Fruit fly (Drosophila melanogaster) whole organism, embryonic: Measurements from ENCODE around the gene Lst8.
A peak's percentile ranks its signal among the peaks of the same experiment; 100 is the strongest.

Experiments used
- Abd-B ChIP-seq: fragments of 200-800 bp; sonication (Bioruptor generic); optimal IDR thresholded peaks from 2 replicates; lab custom pipeline; 2018; ENCODE audit warnings: missing biosample characterization, mild to moderate bottlenecking, missing genetic modification characterization, moderate library complexity
- CG11504 ChIP-seq: fragments of 200-800 bp; sonication (Bioruptor generic); optimal IDR thresholded peaks from 3 replicates; lab custom pipeline; 2019; ENCODE audit warnings: missing biosample characterization, mild to moderate bottlenecking, missing genetic modification characterization, moderate library complexity
- CG12744 ChIP-seq: fragments of 200-800 bp; sonication (Bioruptor generic); optimal IDR thresholded peaks from 2 replicates; lab custom pipeline; 2016; ENCODE audit warnings: missing biosample characterization, missing genetic modification characterization
- CG14441 ChIP-seq: fragments of 200-800 bp; sonication (Bioruptor generic); IDR thresholded peaks from 2 replicates; pipeline ENCODE4 v1.3.6; 2022; ENCODE audit warnings: missing biosample characterization, missing genetic modification characterization
- CG15011 ChIP-seq: fragments of 200-800 bp; sonication (Bioruptor generic); optimal IDR thresholded peaks from 3 replicates; lab custom pipeline; 2018; ENCODE audit warnings: missing biosample characterization, mild to moderate bottlenecking, missing genetic modification characterization
- CG17361 ChIP-seq: fragments of 200-800 bp; sonication (Bioruptor generic); IDR thresholded peaks from 3 replicates; pipeline ENCODE4 v1.3.6; 2022; ENCODE audit warnings: missing biosample characterization, missing genetic modification characterization
- CG17612 ChIP-seq: fragments of 200-800 bp; sonication (Bioruptor generic); IDR thresholded peaks from 2 replicates; pipeline ENCODE4 v1.3.6; 2022; ENCODE audit warnings: missing biosample characterization, missing genetic modification characterization
- CG2712 ChIP-seq: fragments of 200-800 bp; optimal IDR thresholded peaks from 3 replicates; lab custom pipeline; 2019; ENCODE audit warnings: missing biosample characterization, mild to moderate bottlenecking, missing genetic modification characterization, moderate library complexity
- CG2875 ChIP-seq: fragments of 200-800 bp; sonication (Bioruptor generic); optimal IDR thresholded peaks from 2 replicates; lab custom pipeline; 2017; ENCODE audit warnings: missing biosample characterization, mild to moderate bottlenecking, missing genetic modification characterization, missing genetic modification reagents
- CG30403 ChIP-seq: fragments of 200-800 bp; sonication (Bioruptor generic); optimal IDR thresholded peaks from 3 replicates; lab custom pipeline; 2016; ENCODE audit warnings: missing biosample characterization, missing genetic modification characterization
- CG31441 ChIP-seq: fragments of 200-800 bp; sonication (Bioruptor generic); IDR thresholded peaks from 2 replicates; pipeline ENCODE4 v1.3.6; 2022; ENCODE audit warnings: missing biosample characterization, missing genetic modification characterization
- CG32767 ChIP-seq: fragments of 200-800 bp; sonication (Bioruptor generic); IDR thresholded peaks from 2 replicates; pipeline ENCODE4 v1.3.6; 2022; ENCODE audit warnings: missing biosample characterization, missing genetic modification characterization
- CG3407 ChIP-seq: fragments of 200-800 bp; sonication (Bioruptor generic); optimal IDR thresholded peaks from 2 replicates; lab custom pipeline; 2018; ENCODE audit warnings: missing biosample characterization, mild to moderate bottlenecking, missing genetic modification characterization
- CG3726 ChIP-seq: fragments of 200-800 bp; sonication (Bioruptor generic); IDR thresholded peaks from 3 replicates; pipeline ENCODE4, ENCODE4 v1.3.6; 2022; ENCODE audit warnings: missing biosample characterization, missing genetic modification characterization
- CG6854 ChIP-seq: fragments of 200-800 bp; sonication (Bioruptor generic); optimal IDR thresholded peaks from 3 replicates; lab custom pipeline; 2017; ENCODE audit warnings: missing biosample characterization, mild to moderate bottlenecking, missing genetic modification characterization
- CG8765 ChIP-seq: fragments of 200-800 bp; sonication (Bioruptor generic); IDR thresholded peaks from 2 replicates; pipeline ENCODE4 v1.3.6; 2022; ENCODE audit warnings: missing biosample characterization, missing genetic modification characterization
- CG9876 ChIP-seq: fragments of 200-800 bp; sonication (Bioruptor generic); optimal IDR thresholded peaks from 2 replicates; lab custom pipeline; 2016; ENCODE audit warnings: missing biosample characterization, missing genetic modification characterization
- CoRest ChIP-seq: fragments of 200-800 bp; sonication (Bioruptor generic); optimal IDR thresholded peaks from 3 replicates; lab custom pipeline; 2018; ENCODE audit warnings: missing biosample characterization, mild to moderate bottlenecking, missing genetic modification characterization, moderate library complexity
- D19B ChIP-seq: fragments of 200-800 bp; sonication (Bioruptor generic); optimal IDR thresholded peaks from 2 replicates; lab custom pipeline; 2017; ENCODE audit warnings: missing biosample characterization, mild to moderate bottlenecking, missing genetic modification characterization
- Gug ChIP-seq: fragments of 200-800 bp; sonication (Bioruptor generic); IDR thresholded peaks from 4 replicates; pipeline ENCODE4 v1.3.6; 2022; ENCODE audit warnings: missing biosample characterization, missing genetic modification characterization
- Max ChIP-seq: fragments of 200-800 bp; sonication (Bioruptor generic); optimal IDR thresholded peaks from 2 replicates; lab custom pipeline; 2016; ENCODE audit warnings: missing biosample characterization, mild to moderate bottlenecking, missing genetic modification characterization
- NFAT ChIP-seq: fragments of 200-800 bp; sonication (Bioruptor generic); IDR thresholded peaks from 2 replicates; pipeline ENCODE4 v1.3.6; 2022; ENCODE audit warnings: missing biosample characterization, missing genetic modification characterization
- NfI ChIP-seq: fragments of 200-800 bp; sonication (Bioruptor generic); optimal IDR thresholded peaks from 3 replicates; lab custom pipeline; 2018; ENCODE audit warnings: missing biosample characterization, mild to moderate bottlenecking, missing genetic modification characterization, moderate library complexity
- Spps ChIP-seq: fragments of 200-800 bp; sonication (Bioruptor generic); optimal IDR thresholded peaks from 2 replicates; lab custom pipeline; 2018; ENCODE audit warnings: missing biosample characterization, mild to moderate bottlenecking, missing genetic modification characterization
- Xrp1 ChIP-seq: fragments of 200-800 bp; sonication (Bioruptor generic); IDR thresholded peaks from 2 replicates; pipeline ENCODE4 v1.3.6; 2022; ENCODE audit warnings: missing biosample characterization, missing genetic modification characterization
- amos ChIP-seq: fragments of 200-800 bp; sonication (Bioruptor generic); IDR thresholded peaks from 2 replicates; pipeline ENCODE4 v1.3.6; 2022; ENCODE audit warnings: missing biosample characterization, missing genetic modification characterization; ENCODE audit not compliant: partially characterized antibody
- az2 ChIP-seq: fragments of 200-800 bp; sonication (Bioruptor generic); optimal IDR thresholded peaks from 3 replicates; lab custom pipeline; 2016; ENCODE audit warnings: missing biosample characterization, missing genetic modification characterization
- bcd ChIP-seq: fragments of 200-800 bp; sonication (Bioruptor generic); optimal IDR thresholded peaks from 2 replicates; lab custom pipeline; 2017; ENCODE audit warnings: missing biosample characterization, mild to moderate bottlenecking, missing genetic modification characterization
- cad ChIP-seq: fragments of >200 bp; optimal IDR thresholded peaks from 2 replicates; lab custom pipeline; 2017; ENCODE audit warnings: missing biosample characterization, missing genetic modification characterization
- cg ChIP-seq: fragments of 200-800 bp; sonication (Bioruptor generic); optimal IDR thresholded peaks from 3 replicates; lab custom pipeline; 2019; ENCODE audit warnings: missing biosample characterization, mild to moderate bottlenecking, missing genetic modification characterization, moderate library complexity
- chn ChIP-seq: fragments of 200-800 bp; sonication (Bioruptor generic); optimal IDR thresholded peaks from 2 replicates; lab custom pipeline; 2016; ENCODE audit warnings: missing biosample characterization, missing genetic modification characterization
- ci ChIP-seq: fragments of 200-800 bp; sonication (Bioruptor generic); IDR thresholded peaks from 3 replicates; pipeline ENCODE4 v1.3.6; 2022; ENCODE audit warnings: missing biosample characterization, missing genetic modification characterization
- croc ChIP-seq: fragments of 200-800 bp; sonication (Bioruptor generic); conservative IDR thresholded peaks from 3 replicates; pipeline ENCODE4 v1.3.6; 2022; ENCODE audit warnings: missing biosample characterization, missing genetic modification characterization
- crol ChIP-seq: fragments of 200-800 bp; sonication (Bioruptor generic); IDR thresholded peaks from 2 replicates; pipeline ENCODE4 v1.3.6; 2022; ENCODE audit warnings: missing biosample characterization, missing genetic modification characterization
- ewg ChIP-seq: fragments of 200-800 bp; sonication (Bioruptor generic); optimal IDR thresholded peaks from 3 replicates; lab custom pipeline; 2017; ENCODE audit warnings: mild to moderate bottlenecking, missing biosample characterization, missing genetic modification reagents, missing genetic modification characterization
- hth ChIP-seq: fragments of >200 bp; optimal IDR thresholded peaks from 2 replicates; lab custom pipeline; 2017; ENCODE audit warnings: inconsistent platforms
- inv ChIP-seq: fragments of 200-800 bp; sonication (Bioruptor generic); IDR thresholded peaks from 2 replicates; pipeline ENCODE4 v1.3.6; 2022; ENCODE audit warnings: missing biosample characterization, missing genetic modification characterization; ENCODE audit not compliant: partially characterized antibody
- nom ChIP-seq: fragments of 200-800 bp; sonication (Bioruptor generic); optimal IDR thresholded peaks from 2 replicates; lab custom pipeline; 2017; ENCODE audit warnings: missing biosample characterization, missing genetic modification characterization, mild to moderate bottlenecking, moderate library complexity, missing genetic modification reagents
- p53 ChIP-seq: fragments of 200-800 bp; sonication (Bioruptor generic); optimal IDR thresholded peaks from 2 replicates; lab custom pipeline; 2016; ENCODE audit warnings: missing biosample characterization, missing genetic modification characterization
- pfk ChIP-seq: fragments of 200-800 bp; sonication (Bioruptor generic); optimal IDR thresholded peaks from 2 replicates; lab custom pipeline; 2018; ENCODE audit warnings: missing biosample characterization, mild to moderate bottlenecking, missing genetic modification characterization, moderate library complexity
- stc ChIP-seq: fragments of 200-800 bp; sonication (Bioruptor generic); IDR thresholded peaks from 2 replicates; pipeline ENCODE4 v1.3.6; 2022; ENCODE audit warnings: missing biosample characterization, missing genetic modification characterization
- tx ChIP-seq: fragments of 200-800 bp; sonication (Bioruptor generic); optimal IDR thresholded peaks from 2 replicates; lab custom pipeline; 2016; ENCODE audit warnings: missing biosample characterization, missing genetic modification characterization
- unc-4 ChIP-seq: fragments of 200-800 bp; sonication (Bioruptor generic); IDR thresholded peaks from 2 replicates; pipeline ENCODE4 v1.3.6; 2022; ENCODE audit warnings: missing biosample characterization, missing genetic modification characterization; ENCODE audit not compliant: partially characterized antibody
- unpg ChIP-seq: fragments of 200-800 bp; sonication (Bioruptor generic); optimal IDR thresholded peaks from 3 replicates; lab custom pipeline; 2018; ENCODE audit warnings: missing biosample characterization, mild to moderate bottlenecking, missing genetic modification characterization, moderate library complexity

Lst8 gene

dm6 chrX:9646022-9646421, 40.3 kb upstream of the Lst8 start (continued):
- TF ChIP-seq ewg (GFP tag; lab: Kevin White, UChicago) (peak; percentile 91), amos (no peak), Max (GFP tag; lab: Kevin White, UChicago) (peak; percentile 94), CG2712 (tag; lab: Kevin White, UChicago) (peak; percentile 97), az2 (GFP tag; lab: Kevin White, UChicago) (peak; percentile 98), CG30403 (GFP tag; lab: Kevin White, UChicago) (peak; percentile 97), nom (GFP tag; lab: Kevin White, UChicago) (peak; percentile 97), CG17612 (GFP tag; lab: Robert Waterston, UW) (peak; percentile 92), CG3407 (GFP tag; lab: Kevin White, UChicago) (peak; percentile 94), p53 (peak; percentile 85), cad (GFP tag; lab: Kevin White, UChicago) (no peak), hth (no peak), CG31441 (GFP tag; lab: Robert Waterston, UW) (peak; percentile 96), cg (no peak), unc-4 (GFP tag; lab: Robert Waterston, UW) (no peak), CG32767 (peak; percentile 96), CG11504 (tag; lab: Kevin White, UChicago) (peak; percentile 97), Xrp1 (GFP tag; lab: Robert Waterston, UW) (peak; percentile 98), CG8765 (peak; percentile 88), unpg (peak; percentile 97), CG14441 (GFP tag; lab: Robert Waterston, UW) (peak; percentile 98), Spps (tag; lab: Kevin White, UChicago) (peak; percentile 92), inv (GFP tag; lab: Robert Waterston, UW) (no peak), bcd (peak; percentile 96), ci (GFP tag; lab: Robert Waterston, UW) (peak; percentile 99), crol (GFP tag; lab: Robert Waterston, UW) (peak; percentile 88), CG12744 (GFP tag; lab: Kevin White, UChicago) (peak; percentile 94), CG17361 (GFP tag; lab: Robert Waterston, UW) (peak; percentile 95), NFAT (GFP tag; lab: Robert Waterston, UW) (peak; percentile 89), tx (GFP tag; lab: Kevin White, UChicago) (peak; percentile 94), NfI (GFP tag; lab: Kevin White, UChicago) (peak; percentile 98), CG2875 (peak; percentile 96), stc (GFP tag; lab: Robert Waterston, UW) (peak; percentile 95), CG6854 (peak; percentile 92), D19B (GFP tag; lab: Kevin White, UChicago) (peak; percentile 79), Abd-B (GFP tag; lab: Kevin White, UChicago) (peak; percentile 93), Gug (GFP tag; lab: Robert Waterston, UW) (peak; percentile 94), CG15011 (GFP tag; lab: Kevin White, UChicago) (peak; percentile 88), pfk (GFP tag; lab: Kevin White, UChicago) (no peak), croc (GFP tag; lab: Robert Waterston, UW) (peak; percentile 95), CoRest (peak; percentile 96), chn (peak; percentile 98), CG9876 (GFP tag; lab: Kevin White, UChicago) (peak; percentile 95), CG3726 (GFP tag; lab: Robert Waterston, UW) (peak; percentile 95)
